ENCODE assay signal across 4 fruit fly cellular contexts in the genomic region with DNA sequence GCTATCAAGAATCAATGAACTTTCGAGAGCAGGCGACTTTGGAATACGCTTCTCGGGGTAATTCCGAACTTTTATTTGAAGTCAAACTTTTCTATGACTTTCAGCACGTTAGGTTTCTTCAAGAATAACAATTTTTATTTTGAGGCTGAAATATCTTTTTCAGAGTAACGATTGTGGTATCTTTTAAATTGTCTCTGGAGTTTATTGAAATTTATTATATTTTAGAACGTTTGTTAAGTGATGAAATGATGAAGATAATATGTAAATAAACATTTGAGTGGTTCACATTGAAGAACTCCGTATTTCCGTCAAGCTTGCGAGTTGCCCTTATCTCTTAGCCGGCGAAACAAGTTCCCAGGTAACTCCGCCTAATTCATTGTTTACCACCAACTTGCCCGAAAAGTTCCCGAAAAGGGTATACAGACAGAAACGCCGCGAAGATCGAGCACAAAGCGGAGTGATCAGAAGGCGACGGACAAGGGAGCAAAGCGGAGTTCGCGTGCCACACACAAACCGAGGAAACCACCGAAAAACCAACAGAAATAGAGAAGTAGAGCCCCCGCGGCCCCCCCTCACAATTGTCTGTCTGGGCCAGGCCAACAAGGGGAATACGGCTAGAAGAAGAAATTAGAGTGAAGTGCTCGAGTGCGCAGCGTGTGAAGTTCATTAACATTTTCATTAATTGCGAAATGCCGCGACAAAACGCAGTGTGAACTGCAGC.
TF ChIP-seq lines count a peak whose summit lies in the region.

No protein-coding gene starts in this region.

- TF ChIP-seq CTCF in whole organism, embryonic (GFP tag; optimal IDR thresholded peaks at IDR 0.05; lab: Kevin White, UChicago): no peak

TF ChIP-seq in whole organism, embryonic, 481 proteins besides CTCF, POLR2A, EP300 and RAD21 (continues in another document):
- TF ChIP-seq CG11504 (tag; optimal IDR thresholded peaks at IDR 0.05; lab: Kevin White, UChicago) (peak; percentile 19), Dek (tag; optimal IDR thresholded peaks at IDR 0.05; lab: Kevin White, UChicago) (no peak), CG15011 (GFP tag; optimal IDR thresholded peaks at IDR 0.05; lab: Kevin White, UChicago) (no peak), CG3726 (GFP tag; IDR thresholded peaks at IDR 0.05; lab: Robert Waterston, UW) (0 out of 3 replicates have a peak, but pooled peaks have one; percentile 5), unpg (GFP tag; optimal IDR thresholded peaks at IDR 0.05; lab: Kevin White, UChicago) (peak; percentile 28), Sox100B (GFP tag; optimal IDR thresholded peaks at IDR 0.05; lab: Kevin White, UChicago) (peak; percentile 12), CG7839 (tag; optimal IDR thresholded peaks at IDR 0.05; lab: Kevin White, UChicago) (peak; percentile 40), CG2199 (GFP tag; IDR thresholded peaks at IDR 0.05; lab: Robert Waterston, UW) (peak; percentile 67; the same call in 2 of the 3 replicates), CG12769 (tag; optimal IDR thresholded peaks at IDR 0.05; lab: Kevin White, UChicago) (peak; percentile 7), Doc3 (GFP tag; IDR thresholded peaks at IDR 0.05; lab: Robert Waterston, UW; ENCODE audit: partially characterized antibody) (no peak), CG1529 (GFP tag; optimal IDR thresholded peaks at IDR 0.05; lab: Kevin White, UChicago) (no peak), Ssrp (tag; optimal IDR thresholded peaks at IDR 0.05; lab: Kevin White, UChicago) (peak; percentile 35), CkIIα-i1 (GFP tag; IDR thresholded peaks at IDR 0.05; lab: Robert Waterston, UW) (no peak), H2.0 (GFP tag; IDR thresholded peaks at IDR 0.05; lab: Robert Waterston, UW) (no peak), jumu (GFP tag; optimal IDR thresholded peaks at IDR 0.05; lab: Kevin White, UChicago) (no peak), kay (GFP tag; optimal IDR thresholded peaks at IDR 0.05; lab: Kevin White, UChicago) (no peak), Antp (GFP tag; optimal IDR thresholded peaks at IDR 0.05; lab: Kevin White, UChicago) (no peak), CG10462 (GFP tag; optimal IDR thresholded peaks at IDR 0.05; lab: Kevin White, UChicago) (no peak), gsb-n (tag; optimal IDR thresholded peaks at IDR 0.05; lab: Kevin White, UChicago) (peak; percentile 42), Taf1 (GFP tag; IDR thresholded peaks at IDR 0.05; lab: Robert Waterston, UW) (no peak)

TF ChIP-seq in whole organism, prepupa, 60 proteins besides CTCF, POLR2A, EP300 and RAD21 (continues in another document):
- TF ChIP-seq topi (GFP tag; optimal IDR thresholded peaks at IDR 0.05; lab: Kevin White, UChicago) (peak; percentile 79), vri (GFP tag; optimal IDR thresholded peaks at IDR 0.05; lab: Kevin White, UChicago) (peak; percentile 62), OdsH (GFP tag; optimal IDR thresholded peaks at IDR 0.05; lab: Kevin White, UChicago) (peak; percentile 58), CG32006 (GFP tag; optimal IDR thresholded peaks at IDR 0.05; lab: Kevin White, UChicago) (peak; percentile 63), CG4318 (GFP tag; optimal IDR thresholded peaks at IDR 0.05; lab: Kevin White, UChicago) (peak; percentile 44), spab (GFP tag; optimal IDR thresholded peaks at IDR 0.05; lab: Kevin White, UChicago) (peak; percentile 61), lz (GFP tag; optimal IDR thresholded peaks at IDR 0.05; lab: Kevin White, UChicago) (peak; percentile 68), Hr38 (GFP tag; optimal IDR thresholded peaks at IDR 0.05; lab: Kevin White, UChicago) (no peak), eg (GFP tag; IDR thresholded peaks at IDR 0.05; lab: Robert Waterston, UW) (no peak), CG8632 (GFP tag; optimal IDR thresholded peaks at IDR 0.05; lab: Kevin White, UChicago) (peak; percentile 51), ss (GFP tag; optimal IDR thresholded peaks at IDR 0.05; lab: Kevin White, UChicago) (peak; percentile 32 to 38), CG9139 (GFP tag; optimal IDR thresholded peaks at IDR 0.05; lab: Kevin White, UChicago) (peak; percentile 39), CG11294 (GFP tag; IDR thresholded peaks at IDR 0.05; lab: Robert Waterston, UW) (no peak), Ets21C (GFP tag; optimal IDR thresholded peaks at IDR 0.05; lab: Kevin White, UChicago) (peak; percentile 38), acj6 (GFP tag; optimal IDR thresholded peaks at IDR 0.05; lab: Kevin White, UChicago) (peak; percentile 64), CG11762 (GFP tag; optimal IDR thresholded peaks at IDR 0.05; lab: Kevin White, UChicago; ENCODE audit: insufficient read depth) (no peak), CG31627 (GFP tag; optimal IDR thresholded peaks at IDR 0.05; lab: Kevin White, UChicago) (peak; percentile 75), net (GFP tag; optimal IDR thresholded peaks at IDR 0.05; lab: Kevin White, UChicago) (peak; percentile 54), CG11902 (GFP tag; optimal IDR thresholded peaks at IDR 0.05; lab: Kevin White, UChicago) (peak; percentile 43), CG7368 (GFP tag; optimal IDR thresholded peaks at IDR 0.05; lab: Kevin White, UChicago) (no peak), Smox (GFP tag; optimal IDR thresholded peaks at IDR 0.05; lab: Kevin White, UChicago) (peak; percentile 20)

TF ChIP-seq in whole organism, pupa, 21 proteins besides CTCF, POLR2A, EP300 and RAD21:
- TF ChIP-seq gl (tag; optimal IDR thresholded peaks at IDR 0.05; lab: Kevin White, UChicago) (no peak), CG8159 (tag; optimal IDR thresholded peaks at IDR 0.05; lab: Kevin White, UChicago) (peak; percentile 63), CG8301 (tag; optimal IDR thresholded peaks at IDR 0.05; lab: Kevin White, UChicago) (peak; percentile 37), EcR (GFP tag; optimal IDR thresholded peaks at IDR 0.05; lab: Kevin White, UChicago) (peak; percentile 80), CG14655 (GFP tag; optimal IDR thresholded peaks at IDR 0.05; lab: Kevin White, UChicago) (peak; percentile 60), D1 (tag; optimal IDR thresholded peaks at IDR 0.05; lab: Kevin White, UChicago) (no peak), CG12605 (GFP tag; IDR thresholded peaks at IDR 0.05; lab: Robert Waterston, UW) (no peak), CG32121 (GFP tag; IDR thresholded peaks at IDR 0.05; lab: Robert Waterston, UW) (no peak), fd96Ca (GFP tag; IDR thresholded peaks at IDR 0.05; lab: Robert Waterston, UW) (0 out of 3 replicates have a peak, but pooled peaks have one; percentile 47), CG17806 (tag; optimal IDR thresholded peaks at IDR 0.05; lab: Kevin White, UChicago) (peak; percentile 7), CG9948 (tag; optimal IDR thresholded peaks at IDR 0.05; lab: Kevin White, UChicago) (peak; percentile 56), Snoo (tag; optimal IDR thresholded peaks at IDR 0.05; lab: Kevin White, UChicago) (peak; percentile 66), Ets98B (GFP tag; IDR thresholded peaks at IDR 0.05; lab: Robert Waterston, UW) (no peak), CG4496 (GFP tag; IDR thresholded peaks at IDR 0.05; lab: Robert Waterston, UW) (peak; percentile 36; the same call in 1 of the 3 replicates), CG15710 (tag; optimal IDR thresholded peaks at IDR 0.05; lab: Kevin White, UChicago) (peak; percentile 69), Pif1B (GFP tag; optimal IDR thresholded peaks at IDR 0.05; lab: Kevin White, UChicago) (peak; percentile 32), rn (GFP tag; IDR thresholded peaks at IDR 0.05; lab: Robert Waterston, UW) (no peak), Pif1A (GFP tag; optimal IDR thresholded peaks at IDR 0.05; lab: Kevin White, UChicago) (peak; percentile 12), CG13204 (GFP tag; optimal IDR thresholded peaks at IDR 0.05; lab: Kevin White, UChicago) (peak; percentile 6), CG34367 (tag; optimal IDR thresholded peaks at IDR 0.05; lab: Kevin White, UChicago) (peak; percentile 52), CG10348 (GFP tag; IDR thresholded peaks at IDR 0.05; lab: Robert Waterston, UW) (no peak)

TF ChIP-seq in whole organism, wandering third instar larva, 38 proteins besides CTCF, POLR2A, EP300 and RAD21:
- no peak for TF ChIP-seq dl (GFP tag; optimal IDR thresholded peaks at IDR 0.05; lab: Kevin White, UChicago; ENCODE audit: insufficient read depth in 1 of 2, partially characterized antibody in 2 of 2)
- peak; percentile 40 for TF ChIP-seq dmrt93B (GFP tag; optimal IDR thresholded peaks at IDR 0.05; lab: Kevin White, UChicago)
- no peak for TF ChIP-seq Dfd (GFP tag; optimal IDR thresholded peaks at IDR 0.05; lab: Kevin White, UChicago)
- TF ChIP-seq Sp1 (GFP tag; optimal IDR thresholded peaks at IDR 0.05; lab: Kevin White, UChicago): peak; percentile 72
- no peak for TF ChIP-seq Abd-B (GFP tag; optimal IDR thresholded peaks at IDR 0.05; lab: Kevin White, UChicago)
- TF ChIP-seq woc (GFP tag; optimal IDR thresholded peaks at IDR 0.05; lab: Kevin White, UChicago): peak; percentile 79
- TF ChIP-seq psq (GFP tag; optimal IDR thresholded peaks at IDR 0.05; lab: Kevin White, UChicago): peak; percentile 84
- TF ChIP-seq ey (GFP tag; optimal IDR thresholded peaks at IDR 0.05; lab: Kevin White, UChicago): peak; percentile 65
- peak; percentile 77 for TF ChIP-seq HLH106 (tag; optimal IDR thresholded peaks at IDR 0.05; lab: Kevin White, UChicago)
- TF ChIP-seq foxo (GFP tag; optimal IDR thresholded peaks at IDR 0.05; lab: Kevin White, UChicago): peak in 1 of 2 experiments; percentile 57
- TF ChIP-seq Hnf4 (GFP tag; optimal IDR thresholded peaks at IDR 0.05; lab: Kevin White, UChicago): peak; percentile 22
- peak; percentile 71 for TF ChIP-seq OdsH (GFP tag; optimal IDR thresholded peaks at IDR 0.05; lab: Kevin White, UChicago)
- peak; percentile 64 for TF ChIP-seq fru (GFP tag; optimal IDR thresholded peaks at IDR 0.05; lab: Kevin White, UChicago)
- peak; percentile 8 for TF ChIP-seq sage (GFP tag; optimal IDR thresholded peaks at IDR 0.05; lab: Kevin White, UChicago)
- TF ChIP-seq h (GFP tag; optimal IDR thresholded peaks at IDR 0.05; lab: Kevin White, UChicago): peak; percentile 79
- peak; percentile 55 for TF ChIP-seq br (GFP tag; optimal IDR thresholded peaks at IDR 0.05; lab: Kevin White, UChicago)
- TF ChIP-seq CrebA (GFP tag; optimal IDR thresholded peaks at IDR 0.05; lab: Kevin White, UChicago; ENCODE audit: borderline replicate concordance): no peak
- TF ChIP-seq Vsx2 (GFP tag; optimal IDR thresholded peaks at IDR 0.05; lab: Kevin White, UChicago; ENCODE audit: partially characterized antibody): no peak
- TF ChIP-seq rgr (GFP tag; optimal IDR thresholded peaks at IDR 0.05; lab: Kevin White, UChicago): peak; percentile 52
- TF ChIP-seq Dif (GFP tag; optimal IDR thresholded peaks at IDR 0.05; lab: Kevin White, UChicago; ENCODE audit: partially characterized antibody): no peak
- TF ChIP-seq Rel (GFP tag; optimal IDR thresholded peaks at IDR 0.05; lab: Kevin White, UChicago): no peak
- TF ChIP-seq Rel (tag; optimal IDR thresholded peaks at IDR 0.05; lab: Kevin White, UChicago): peak; percentile 2
